Fruit fly (Drosophila melanogaster): ENCODE results near the gene CG12316.

The CG12316 gene

dm6 chr3L:15107776-15108379 lies 28.9 kb downstream of the CG12316 start (continued):
- TF ChIP-seq Bdp1 (GFP tag; optimal IDR thresholded peaks at IDR 0.05) (no peak), Dek (tag; optimal IDR thresholded peaks at IDR 0.05) (no peak), D19A (tag; optimal IDR thresholded peaks at IDR 0.05) (peak; percentile 62), CG2202 (tag; optimal IDR thresholded peaks at IDR 0.05) (peak; percentile 30), esg (GFP tag; conservative IDR thresholded peaks at IDR 0.05) (peak; percentile 43), CG2120 (GFP tag; optimal IDR thresholded peaks at IDR 0.05) (no peak), CG16863 (GFP tag; optimal IDR thresholded peaks at IDR 0.05) (no peak), TFAM (GFP tag; optimal IDR thresholded peaks at IDR 0.05) (no peak), stc (GFP tag; IDR thresholded peaks at IDR 0.05) (no peak), CG14965 (GFP tag; optimal IDR thresholded peaks at IDR 0.05; ENCODE audit: borderline replicate concordance) (no peak), unpg (GFP tag; optimal IDR thresholded peaks at IDR 0.05) (peak; percentile 54), CG8089 (GFP tag; optimal IDR thresholded peaks at IDR 0.05) (no peak), ATbp (GFP tag; optimal IDR thresholded peaks at IDR 0.05) (peak; percentile 40), slp2 (GFP tag; optimal IDR thresholded peaks at IDR 0.05) (no peak), CG11085 (GFP tag; IDR thresholded peaks at IDR 0.05) (no peak), nom (GFP tag; optimal IDR thresholded peaks at IDR 0.05) (peak; percentile 89), CG9437 (GFP tag; optimal IDR thresholded peaks at IDR 0.05) (peak; percentile 52), danr (GFP tag; IDR thresholded peaks at IDR 0.05) (no peak), zfh1 (GFP tag; IDR thresholded peaks at IDR 0.05) (no peak), Doc2 (GFP tag; IDR thresholded peaks at IDR 0.05) (no peak), Optix (GFP tag; IDR thresholded peaks at IDR 0.05) (no peak), sens-2 (GFP tag; IDR thresholded peaks at IDR 0.05) (no peak), nerfin-2 (GFP tag; IDR thresholded peaks at IDR 0.05; ENCODE audit: partially characterized antibody) (no peak), CG31441 (GFP tag; IDR thresholded peaks at IDR 0.05) (peak; percentile 75; the same call in 1 of the 2 replicates), lab (GFP tag; optimal IDR thresholded peaks at IDR 0.05) (no peak), crp (GFP tag; optimal IDR thresholded peaks at IDR 0.05) (peak in 1 of 2 experiments; percentile 7), chif (GFP tag; optimal IDR thresholded peaks at IDR 0.05) (peak in 1 of 2 experiments; percentile 1), Sry-β (GFP tag; optimal IDR thresholded peaks at IDR 0.05) (no peak), CG7745 (tag; optimal IDR thresholded peaks at IDR 0.05) (no peak), NC2β (GFP tag; optimal IDR thresholded peaks at IDR 0.05) (no peak), CG4854 (GFP tag; optimal IDR thresholded peaks at IDR 0.05) (no peak), CG12299 (tag; optimal IDR thresholded peaks at IDR 0.05) (no peak), dmrt11E (tag; optimal IDR thresholded peaks at IDR 0.05) (peak; percentile 79), Usf (GFP tag; optimal IDR thresholded peaks at IDR 0.05) (peak; percentile 5), Rx (GFP tag; IDR thresholded peaks at IDR 0.05) (no peak), MTF-1 (GFP tag; optimal IDR thresholded peaks at IDR 0.05; ENCODE audit: borderline replicate concordance) (no peak), cwo (GFP tag; optimal IDR thresholded peaks at IDR 0.05) (no peak), CG3281 (GFP tag; optimal IDR thresholded peaks at IDR 0.05) (peak; percentile 44), CG1602 (GFP tag; optimal IDR thresholded peaks at IDR 0.05) (peak; percentile 43), MESR4 (GFP tag; optimal IDR thresholded peaks at IDR 0.05) (no peak), Bgb (GFP tag; IDR thresholded peaks at IDR 0.05; ENCODE audit: partially characterized antibody) (no peak), Ravus (GFP tag; IDR thresholded peaks at IDR 0.05) (no peak), CG8478 (optimal IDR thresholded peaks at IDR 0.05) (no peak), CG33557 (GFP tag; optimal IDR thresholded peaks at IDR 0.05) (peak; percentile 70), CG3847 (GFP tag; IDR thresholded peaks at IDR 0.05) (no peak), Elba2 (GFP tag; optimal IDR thresholded peaks at IDR 0.05) (no peak), salm (tag; optimal IDR thresholded peaks at IDR 0.05) (no peak), CG1792 (GFP tag; optimal IDR thresholded peaks at IDR 0.05) (no peak), CG1832 (GFP tag; optimal IDR thresholded peaks at IDR 0.05) (peak; percentile 25), CG2712 (tag; optimal IDR thresholded peaks at IDR 0.05) (peak; percentile 83)
